Worm (Caenorhabditis elegans) whole organism, midembryonic: Measurements from ENCODE around the gene F22H10.2.

ENCODE experiments used
- T22C8.4 ChIP-seq: fragments of 200-800 bp; sonication (Bioruptor generic); IDR thresholded peaks from 2 replicates; pipeline ENCODE4 v1.3.6; 2022; ENCODE audit warnings: missing genetic modification characterization, missing compliant biosample characterization
- flt-1 ChIP-seq: fragments of 200-800 bp; sonication (Bioruptor generic); IDR thresholded peaks from 2 replicates; pipeline ENCODE4 v1.3.6; 2022; ENCODE audit warnings: missing genetic modification characterization, missing compliant biosample characterization
- klf-2 ChIP-seq: fragments of 200-800 bp; sonication (Bioruptor generic); conservative IDR thresholded peaks from 2 replicates; pipeline ENCODE4 v1.3.6; 2022; ENCODE audit warnings: missing genetic modification reagents, missing genetic modification characterization, missing compliant biosample characterization
- tab-1 ChIP-seq: fragments of 200-800 bp; sonication (Bioruptor generic); IDR thresholded peaks from 2 replicates; pipeline ENCODE4 v1.3.6; 2022; ENCODE audit warnings: missing genetic modification characterization, missing compliant biosample characterization

DNA sequence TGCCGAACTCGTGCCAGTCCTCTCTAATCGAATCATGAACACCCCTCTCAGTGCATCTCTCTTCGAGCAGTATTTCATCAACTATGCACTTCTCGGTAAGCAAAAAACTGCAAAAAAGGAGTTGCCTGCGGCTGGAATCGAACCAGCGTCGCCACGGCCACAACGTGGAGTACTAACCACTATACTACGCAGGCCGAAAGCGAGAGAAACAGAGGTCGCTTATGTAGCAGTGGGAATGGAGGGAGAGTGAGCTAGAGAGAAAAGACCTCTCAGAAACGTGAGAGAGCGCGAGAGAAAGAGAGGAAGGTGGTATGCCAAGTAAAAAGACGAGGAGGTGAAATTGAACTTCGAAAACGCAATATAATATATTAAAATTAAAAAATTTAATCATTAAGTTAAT is 44.6 kb upstream of the F22H10.2 start:
- TF ChIP-seq T22C8.4 (GFP tag; lab: Robert Waterston, UW) = peak; percentile 94
- peak; percentile 98 for TF ChIP-seq flt-1 (GFP tag; lab: Robert Waterston, UW)
- peak; percentile 97 for TF ChIP-seq tab-1
- TF ChIP-seq klf-2 (GFP tag; lab: Robert Waterston, UW) = peak; percentile 94
